Worm (Caenorhabditis elegans) whole organism, L1 larva: ENCODE measurements around the gene alh-1.

Experiments used
- C04F5.9 ChIP-seq: sonication (generic microtip); optimal IDR thresholded peaks from 2 replicates; lab custom pipeline; 2016; ENCODE audit warnings: missing genetic modification characterization, missing compliant biosample characterization
- F16B12.6 ChIP-seq: fragments of 150-350 bp; optimal IDR thresholded peaks from 2 replicates; lab custom pipeline; 2014; ENCODE audit warnings: missing biosample characterization, missing genetic modification characterization
- aly-2 ChIP-seq: fragments of 150-350 bp; optimal IDR thresholded peaks from 2 replicates; lab custom pipeline; 2014; ENCODE audit warnings: missing biosample characterization, missing genetic modification characterization
- ama-1 ChIP-seq: fragments of 150-350 bp; optimal IDR thresholded peaks from 2 replicates; lab custom pipeline; 2014
- blmp-1 ChIP-seq: fragments of 150-350 bp; optimal IDR thresholded peaks from 2 replicates; lab custom pipeline; 2014; ENCODE audit warnings: missing biosample characterization, missing genetic modification characterization
- ceh-63 ChIP-seq: fragments of 200-800 bp; sonication (Bioruptor generic); optimal IDR thresholded peaks from 2 replicates; lab custom pipeline; 2018; ENCODE audit warnings: mild to moderate bottlenecking, missing genetic modification characterization, missing compliant biosample characterization
- ceh-8 ChIP-seq: fragments of 200-800 bp; sonication (Bioruptor generic); optimal IDR thresholded peaks from 2 replicates; lab custom pipeline; 2018; ENCODE audit warnings: mild to moderate bottlenecking, missing genetic modification characterization, moderate library complexity, missing compliant biosample characterization
- ceh-82 ChIP-seq, 3 experiments: fragments of 150-350 bp in 1 of 3; sonication (generic microtip) in 2 of 3; optimal IDR thresholded peaks; 2 replicates each; lab custom pipeline; 2014 to 2017; ENCODE audit warnings: missing biosample characterization in 3 of 3, missing genetic modification characterization in 3 of 3
- ceh-88 ChIP-seq: fragments of 200-800 bp; sonication (Bioruptor generic); IDR thresholded peaks from 2 replicates; pipeline ENCODE4 v1.3.6; 2022; ENCODE audit warnings: missing genetic modification characterization, missing compliant biosample characterization
- ceh-90 ChIP-seq: sonication (generic microtip); optimal IDR thresholded peaks from 2 replicates; lab custom pipeline; 2016; ENCODE audit warnings: missing genetic modification characterization, missing compliant biosample characterization
- efl-1 ChIP-seq, 4 experiments: fragments of 150-350 bp; optimal IDR thresholded peaks in 3 of 4; peaks in 1 of 4; 1 replicate in 1 of 4; 2 replicates in 3 of 4; lab custom pipeline; 2014; ENCODE audit warnings: missing biosample characterization in 2 of 4, missing genetic modification characterization in 2 of 4, missing genetic modification reagents in 2 of 4
- egl-13 ChIP-seq: sonication (generic microtip); optimal IDR thresholded peaks from 2 replicates; lab custom pipeline; 2016; ENCODE audit warnings: missing genotype, missing genetic modification reagents, missing genetic modification characterization, missing compliant biosample characterization
- elt-2 ChIP-seq: sonication (generic microtip); optimal IDR thresholded peaks from 2 replicates; lab custom pipeline; 2016; ENCODE audit warnings: missing genetic modification characterization, mild to moderate bottlenecking, inconsistent platforms, missing compliant biosample characterization, missing genetic modification reagents
- elt-3 ChIP-seq, 6 experiments: fragments of 150-350 bp in 1 of 6; sonication (generic microtip); optimal IDR thresholded peaks; 2 replicates each; lab custom pipeline; 2017 to 2018; ENCODE audit warnings: missing biosample characterization in 6 of 6, missing genetic modification characterization in 6 of 6, inconsistent platforms in 1 of 6
- ets-5 ChIP-seq: fragments of 200-800 bp; sonication (Bioruptor generic); IDR thresholded peaks from 2 replicates; pipeline ENCODE4 v1.3.6; 2022; ENCODE audit warnings: missing genetic modification characterization, missing compliant biosample characterization
- fkh-10 ChIP-seq: sonication (generic microtip); optimal IDR thresholded peaks from 2 replicates; lab custom pipeline; 2017; ENCODE audit warnings: missing biosample characterization, missing genetic modification reagents, missing genetic modification characterization
- fkh-4 ChIP-seq: sonication (generic microtip); optimal IDR thresholded peaks from 2 replicates; lab custom pipeline; 2016; ENCODE audit warnings: missing compliant biosample characterization, missing genetic modification characterization, borderline replicate concordance
- fkh-8 ChIP-seq: sonication (generic microtip); optimal IDR thresholded peaks from 2 replicates; lab custom pipeline; 2016; ENCODE audit warnings: mild to moderate bottlenecking, missing genetic modification characterization, missing compliant biosample characterization
- fos-1 ChIP-seq: fragments of 150-350 bp; optimal IDR thresholded peaks from 2 replicates; lab custom pipeline; 2014; ENCODE audit warnings: missing biosample characterization, missing genetic modification characterization
- grh-1 ChIP-seq: fragments of 200-800 bp; sonication (Bioruptor generic); IDR thresholded peaks from 2 replicates; pipeline ENCODE4 v1.3.6; 2022; ENCODE audit warnings: missing genetic modification reagents, missing genetic modification characterization, missing compliant biosample characterization
- hlh-4 ChIP-seq: sonication (generic microtip); optimal IDR thresholded peaks from 2 replicates; lab custom pipeline; 2016; ENCODE audit warnings: mild to moderate bottlenecking, missing genetic modification characterization, missing compliant biosample characterization
- hpl-2 ChIP-seq: fragments of 150-350 bp; optimal IDR thresholded peaks from 2 replicates; lab custom pipeline; 2014; ENCODE audit warnings: missing biosample characterization, missing genetic modification reagents, missing genetic modification characterization
- irx-1 ChIP-seq: sonication (generic microtip); optimal IDR thresholded peaks from 2 replicates; lab custom pipeline; 2016; ENCODE audit warnings: missing genetic modification characterization, missing compliant biosample characterization
- isw-1 ChIP-seq: fragments of 200-800 bp; sonication (Bioruptor generic); IDR thresholded peaks from 2 replicates; pipeline ENCODE4 v1.3.6; 2022; ENCODE audit warnings: missing genetic modification characterization, missing compliant biosample characterization
- jun-1 ChIP-seq: fragments of 150-350 bp; optimal IDR thresholded peaks from 2 replicates; lab custom pipeline; 2014; ENCODE audit warnings: missing biosample characterization, missing genetic modification reagents, missing genetic modification characterization
- lin-13 ChIP-seq: fragments of 150-350 bp; optimal IDR thresholded peaks from 2 replicates; lab custom pipeline; 2014; ENCODE audit warnings: missing biosample characterization, missing genetic modification reagents, missing genetic modification characterization
- lin-14 ChIP-seq: fragments of 200-800 bp; sonication (Bioruptor generic); optimal IDR thresholded peaks from 2 replicates; lab custom pipeline; 2018; ENCODE audit warnings: mild to moderate bottlenecking, missing genetic modification characterization, moderate library complexity, missing compliant biosample characterization
- lin-35 ChIP-seq, 2 experiments: fragments of 150-350 bp; optimal IDR thresholded peaks; 2 replicates each; lab custom pipeline; 2014; ENCODE audit warnings: missing biosample characterization in 2 of 2, missing genetic modification characterization in 2 of 2, missing genetic modification reagents in 2 of 2
- lir-3 ChIP-seq: sonication (generic microtip); optimal IDR thresholded peaks from 2 replicates; lab custom pipeline; 2016; ENCODE audit warnings: mild to moderate bottlenecking, missing genetic modification characterization, moderate library complexity, missing compliant biosample characterization; ENCODE audit not compliant: poor library complexity
- lsy-2 ChIP-seq, 2 experiments: fragments of 150-350 bp; optimal IDR thresholded peaks; 2 replicates each; lab custom pipeline; 2014; ENCODE audit warnings: missing biosample characterization in 2 of 2, missing genetic modification characterization in 2 of 2
- mab-9 ChIP-seq: fragments of 200-800 bp; sonication (Bioruptor generic); IDR thresholded peaks from 2 replicates; pipeline ENCODE4 v1.3.6; 2022; ENCODE audit warnings: missing genetic modification reagents, missing genetic modification characterization, missing compliant biosample characterization
- mdl-1 ChIP-seq, 2 experiments: fragments of 150-350 bp; optimal IDR thresholded peaks; 2 replicates each; lab custom pipeline; 2014 to 2017; ENCODE audit warnings: missing biosample characterization in 2 of 2, missing genetic modification characterization in 2 of 2, inconsistent platforms in 1 of 2
- mep-1 ChIP-seq: fragments of 150-350 bp; optimal IDR thresholded peaks from 2 replicates; lab custom pipeline; 2014; ENCODE audit warnings: missing biosample characterization, missing genetic modification characterization
- nhr-11 ChIP-seq: fragments of 150-350 bp; optimal IDR thresholded peaks from 2 replicates; lab custom pipeline; 2014; ENCODE audit warnings: missing biosample characterization, missing genetic modification characterization
- nhr-12 ChIP-seq: sonication (generic microtip); optimal IDR thresholded peaks from 2 replicates; lab custom pipeline; 2017; ENCODE audit warnings: missing biosample characterization, missing genetic modification characterization
- nhr-20 ChIP-seq: sonication (generic microtip); optimal IDR thresholded peaks from 2 replicates; lab custom pipeline; 2016; ENCODE audit warnings: mild to moderate bottlenecking, missing genetic modification characterization, missing compliant biosample characterization
- nhr-76 ChIP-seq: sonication (generic microtip); optimal IDR thresholded peaks from 2 replicates; lab custom pipeline; 2017; ENCODE audit warnings: missing biosample characterization, missing genetic modification characterization
- nhr-77 ChIP-seq: fragments of 150-350 bp; optimal IDR thresholded peaks from 2 replicates; lab custom pipeline; 2014; ENCODE audit warnings: missing biosample characterization, missing genetic modification characterization
- nhr-84 ChIP-seq: sonication (generic microtip); optimal IDR thresholded peaks from 2 replicates; lab custom pipeline; 2017; ENCODE audit warnings: missing biosample characterization, missing genetic modification characterization
- pag-3 ChIP-seq: sonication (generic microtip); optimal IDR thresholded peaks from 2 replicates; lab custom pipeline; 2017; ENCODE audit warnings: missing genetic modification characterization, mild to moderate bottlenecking, missing compliant biosample characterization, antibody characterized with exemption, borderline replicate concordance; ENCODE audit not compliant: insufficient read depth
- pax-3 ChIP-seq: fragments of 200-800 bp; sonication (Bioruptor generic); optimal IDR thresholded peaks from 2 replicates; lab custom pipeline; 2018; ENCODE audit warnings: mild to moderate bottlenecking, missing genetic modification characterization, moderate library complexity, missing compliant biosample characterization
- rnt-1 ChIP-seq: sonication (generic microtip); optimal IDR thresholded peaks from 2 replicates; lab custom pipeline; 2016; ENCODE audit warnings: mild to moderate bottlenecking, missing genetic modification characterization, moderate library complexity, missing compliant biosample characterization
- skn-1 ChIP-seq: fragments of 150-350 bp; optimal IDR thresholded peaks from 2 replicates; lab custom pipeline; 2014; ENCODE audit warnings: missing biosample characterization, missing genetic modification characterization
- snpc-4 ChIP-seq: fragments of 150-350 bp; optimal IDR thresholded peaks from 2 replicates; lab custom pipeline; 2014; ENCODE audit warnings: missing biosample characterization, missing genetic modification characterization
- snu-23 ChIP-seq: sonication (generic microtip); optimal IDR thresholded peaks from 2 replicates; lab custom pipeline; 2016; ENCODE audit warnings: missing genetic modification characterization, missing compliant biosample characterization
- sup-37 ChIP-seq: fragments of 200-800 bp; sonication (Bioruptor generic); optimal IDR thresholded peaks from 2 replicates; lab custom pipeline; 2018; ENCODE audit warnings: mild to moderate bottlenecking, missing genetic modification characterization, missing compliant biosample characterization
- tbx-2 ChIP-seq: sonication (generic microtip); optimal IDR thresholded peaks from 2 replicates; lab custom pipeline; 2016; ENCODE audit warnings: missing genetic modification characterization, missing compliant biosample characterization
- unc-130 ChIP-seq: fragments of 150-350 bp; optimal IDR thresholded peaks from 2 replicates; lab custom pipeline; 2017; ENCODE audit warnings: missing biosample characterization, missing genetic modification characterization, inconsistent platforms
- unc-30 ChIP-seq: sonication (generic microtip); optimal IDR thresholded peaks from 2 replicates; lab custom pipeline; 2017; ENCODE audit warnings: missing biosample characterization, missing genetic modification characterization
- unc-98 ChIP-seq: fragments of 200-800 bp; sonication (Bioruptor generic); IDR thresholded peaks from 2 replicates; pipeline ENCODE4 v1.3.6; 2022; ENCODE audit warnings: missing genetic modification characterization, missing compliant biosample characterization
- vab-15 ChIP-seq: sonication (generic microtip); optimal IDR thresholded peaks from 2 replicates; lab custom pipeline; 2017; ENCODE audit warnings: missing genotype, mild to moderate bottlenecking, missing genetic modification characterization, missing compliant biosample characterization
- xbp-1 ChIP-seq: sonication (generic microtip); optimal IDR thresholded peaks from 2 replicates; lab custom pipeline; 2016; ENCODE audit warnings: missing genetic modification characterization, missing compliant biosample characterization
- zag-1 ChIP-seq: fragments of 150-350 bp; optimal IDR thresholded peaks from 2 replicates; lab custom pipeline; 2014; ENCODE audit warnings: missing biosample characterization, missing genetic modification characterization
- ztf-11 ChIP-seq, 2 experiments: sonication (generic microtip); optimal IDR thresholded peaks; 2 replicates each; lab custom pipeline; 2016 to 2017; ENCODE audit warnings: missing genetic modification characterization in 2 of 2, missing biosample characterization in 1 of 2, missing compliant biosample characterization in 1 of 2

alh-1 gene

ce11 chrIII:5047175-5047574, 30.4 kb upstream of the alh-1 start, which contains the start of gene txbp-3 (continued):
- peak; percentile 32 to 47 for TF ChIP-seq lin-35 (GFP tag; optimal IDR thresholded peaks at IDR 0.05; lab: Kevin White, UChicago)
- no peak for TF ChIP-seq unc-98 (GFP tag; lab: Robert Waterston, UW)
- TF ChIP-seq snu-23 (GFP tag; lab: Kevin White, UChicago), result peak; percentile 44
- no peak for TF ChIP-seq hpl-2 (GFP tag; lab: Kevin White, UChicago)
- TF ChIP-seq xbp-1 (tag; lab: Kevin White, UChicago), result no peak
- peak; percentile 12 for TF ChIP-seq lin-13 (GFP tag; lab: Kevin White, UChicago)
- TF ChIP-seq tbx-2, result no peak
- no peak for TF ChIP-seq ets-5
- TF ChIP-seq mab-9, result no peak
- TF ChIP-seq nhr-84 (tag; lab: Kevin White, UChicago), result no peak
- no peak for TF ChIP-seq sup-37 (GFP tag; lab: Kevin White, UChicago)
- TF ChIP-seq fos-1, result no peak
- TF ChIP-seq nhr-77 (tag; lab: Kevin White, UChicago), result no peak
- no peak for TF ChIP-seq nhr-76 (tag; lab: Kevin White, UChicago)
- TF ChIP-seq ceh-82 (tag; optimal IDR thresholded peaks at IDR 0.05; lab: Kevin White, UChicago), result no peak
- no peak for TF ChIP-seq pag-3 (tag; lab: Kevin White, UChicago)
- no peak for TF ChIP-seq ztf-11 (tag; optimal IDR thresholded peaks at IDR 0.05; lab: Kevin White, UChicago)
- no peak for TF ChIP-seq jun-1 (tag; lab: Kevin White, UChicago)
- TF ChIP-seq pax-3, result no peak
- TF ChIP-seq ceh-88, result no peak
- TF ChIP-seq grh-1 (GFP tag; lab: Robert Waterston, UW), result no peak
- no peak for TF ChIP-seq aly-2 (tag; lab: Kevin White, UChicago)
- no peak for TF ChIP-seq nhr-11 (tag; lab: Kevin White, UChicago)
- peak; percentile 20 for TF ChIP-seq irx-1
- peak; percentile 81 for TF ChIP-seq mep-1
- no peak for TF ChIP-seq elt-3 (tag; optimal IDR thresholded peaks at IDR 0.05; lab: Kevin White, UChicago)
- TF ChIP-seq blmp-1 (tag; lab: Kevin White, UChicago), result peak; percentile 38
- peak; percentile 21 for TF ChIP-seq rnt-1
- TF ChIP-seq efl-1 (optimal IDR thresholded peaks at IDR 0.05; lab: Kevin White, UChicago), result peak; percentile 37 to 42
- TF ChIP-seq efl-1 (GFP tag; optimal IDR thresholded peaks at IDR 0.05 in 1 of 2; lab: Kevin White, UChicago), result peak; percentile 38 to 80
- no peak for TF ChIP-seq ceh-8 (GFP tag; lab: Kevin White, UChicago)
- no peak for TF ChIP-seq fkh-10
- TF ChIP-seq elt-2 (tag; lab: Kevin White, UChicago), result peak; percentile 18
- no peak for TF ChIP-seq C04F5.9 (tag; lab: Kevin White, UChicago)
- TF ChIP-seq lsy-2 (tag; optimal IDR thresholded peaks at IDR 0.05; lab: Kevin White, UChicago), result peak; percentile 12 to 48
- no peak for TF ChIP-seq ceh-90 (tag; lab: Kevin White, UChicago)
- no peak for TF ChIP-seq egl-13 (tag; lab: Kevin White, UChicago)
- TF ChIP-seq ceh-63 (GFP tag; lab: Kevin White, UChicago), result no peak
- no peak for TF ChIP-seq F16B12.6 (tag; lab: Kevin White, UChicago)
- TF ChIP-seq unc-130, result no peak
- no peak for TF ChIP-seq isw-1 (GFP tag; lab: Robert Waterston, UW)
- TF ChIP-seq nhr-12 (tag; lab: Kevin White, UChicago), result no peak
- TF ChIP-seq zag-1 (tag; lab: Kevin White, UChicago), result no peak
- TF ChIP-seq fkh-4 (tag; lab: Kevin White, UChicago), result no peak
- TF ChIP-seq unc-30, result no peak
- TF ChIP-seq snpc-4 (tag; lab: Kevin White, UChicago), result no peak
- TF ChIP-seq lin-14 (GFP tag; lab: Kevin White, UChicago), result peak; percentile 95
- TF ChIP-seq vab-15, result no peak
- TF ChIP-seq lir-3 (tag; lab: Kevin White, UChicago), result peak; percentile 43
- no peak for TF ChIP-seq ama-1 (lab: Kevin White, UChicago)
- no peak for TF ChIP-seq skn-1 (tag; lab: Kevin White, UChicago)
- peak; percentile 9 for TF ChIP-seq nhr-20 (tag; lab: Kevin White, UChicago)
- TF ChIP-seq hlh-4 (tag; lab: Kevin White, UChicago), result no peak
- TF ChIP-seq mdl-1 (tag; optimal IDR thresholded peaks at IDR 0.05; lab: Kevin White, UChicago), result no peak
- peak; percentile 23 for TF ChIP-seq fkh-8 (tag; lab: Kevin White, UChicago)
